Worm (Caenorhabditis elegans): ENCODE data around the gene odr-1.

odr-1 gene

DNA sequence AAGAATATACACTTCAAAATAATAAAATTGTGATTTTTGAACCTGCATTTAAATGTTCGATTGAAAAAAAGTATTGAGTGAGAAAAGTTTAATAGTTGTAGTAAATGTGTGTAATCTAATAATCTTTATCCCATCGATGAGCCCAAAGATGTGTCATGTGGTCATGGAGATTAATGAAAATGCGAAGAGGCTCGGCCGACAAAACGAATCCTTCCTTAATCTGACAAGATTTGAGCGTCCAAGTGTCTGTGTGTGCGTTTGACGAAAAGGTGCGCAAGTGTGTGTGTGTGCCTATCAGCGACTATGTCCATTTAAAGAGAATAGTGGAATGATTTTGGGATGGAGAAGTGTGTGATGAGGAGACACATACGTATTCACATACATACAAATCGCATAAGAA lies 23.2 kb upstream of the odr-1 start:
- no peak for TF ChIP-seq ceh-31 (tag; optimal IDR thresholded peaks at IDR 0.05)
- TF ChIP-seq ceh-6 (GFP tag; optimal IDR thresholded peaks at IDR 0.05), result no peak
- no peak for TF ChIP-seq mec-3 (tag; optimal IDR thresholded peaks at IDR 0.05; ENCODE audit: borderline replicate concordance)
- no peak for TF ChIP-seq F13H6.1 (tag; optimal IDR thresholded peaks at IDR 0.05)
- TF ChIP-seq dve-1 (tag; optimal IDR thresholded peaks at IDR 0.05), result no peak
- no peak for TF ChIP-seq unc-55 (GFP tag; optimal IDR thresholded peaks at IDR 0.05)
- TF ChIP-seq zip-5 (tag; optimal IDR thresholded peaks at IDR 0.05), result no peak
- no peak for TF ChIP-seq hlh-15 (tag; optimal IDR thresholded peaks at IDR 0.05)
- no peak for TF ChIP-seq ceh-18 (tag; optimal IDR thresholded peaks at IDR 0.05)
- TF ChIP-seq pqm-1 (tag; optimal IDR thresholded peaks at IDR 0.05), result no peak
- TF ChIP-seq T23F11.4 (GFP tag; optimal IDR thresholded peaks at IDR 0.05), result no peak
- TF ChIP-seq madf-2 (tag; optimal IDR thresholded peaks at IDR 0.05), result no peak

ce11 chrX:13569854-13570253 lies 19.1 kb upstream of the odr-1 start, which contains the start of gene R01E6.7:
Gene R01E6.7 (minus strand): TSS chrX:13569954.
- no peak for TF ChIP-seq lim-6 (tag; optimal IDR thresholded peaks at IDR 0.05)
- no peak for TF ChIP-seq unc-86 (tag; optimal IDR thresholded peaks at IDR 0.05)
- no peak for TF ChIP-seq ceh-30 (tag; optimal IDR thresholded peaks at IDR 0.05)
- TF ChIP-seq rnt-1 (tag; optimal IDR thresholded peaks at IDR 0.05), result no peak
- TF ChIP-seq ztf-16 (tag; optimal IDR thresholded peaks at IDR 0.05), result no peak
- no peak for TF ChIP-seq ceh-6 (GFP tag; optimal IDR thresholded peaks at IDR 0.05)
- no peak for TF ChIP-seq K09A11.1 (tag; optimal IDR thresholded peaks at IDR 0.05; ENCODE audit: insufficient read depth)
- TF ChIP-seq hlh-13 (GFP tag; optimal IDR thresholded peaks at IDR 0.05), result no peak
- TF ChIP-seq ref-2 (tag; optimal IDR thresholded peaks at IDR 0.05), result no peak
- TF ChIP-seq ceh-24 (tag; optimal IDR thresholded peaks at IDR 0.05), result no peak
- TF ChIP-seq ceh-18 (tag; optimal IDR thresholded peaks at IDR 0.05), result no peak
- TF ChIP-seq gmeb-2 (tag; optimal IDR thresholded peaks at IDR 0.05), result no peak
- no peak for TF ChIP-seq tbx-7 (tag; optimal IDR thresholded peaks at IDR 0.05)

DNA sequence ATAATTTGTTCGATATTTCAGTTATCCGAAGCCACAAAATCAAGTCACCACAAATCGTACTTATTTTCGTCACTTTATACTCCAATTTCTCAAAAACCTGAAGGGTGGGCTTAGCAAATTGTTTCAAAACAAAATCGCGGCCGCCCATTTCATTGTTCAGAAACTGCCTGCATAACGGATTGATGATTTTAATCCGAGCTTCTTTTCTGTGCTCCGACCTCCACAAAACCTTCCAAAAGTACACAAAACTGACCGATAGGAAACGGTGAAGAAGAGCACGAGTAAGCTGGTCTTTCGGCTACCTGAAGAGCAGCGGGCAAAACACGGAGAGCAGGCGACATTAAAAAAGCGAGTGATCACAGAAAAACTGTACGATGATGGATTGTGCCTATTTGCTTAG lies 15.6 kb upstream of the odr-1 start, which contains the start of gene R01E6.2:
R01E6.2 (minus strand) TSS at position 101 of the 400 bp plus-strand sequence.
- no peak for TF ChIP-seq ceh-2 (tag; optimal IDR thresholded peaks at IDR 0.05)
- no peak for TF ChIP-seq nhr-232 (tag; optimal IDR thresholded peaks at IDR 0.05)
- TF ChIP-seq ceh-6 (GFP tag; optimal IDR thresholded peaks at IDR 0.05), result no peak
- TF ChIP-seq ceh-9 (tag; optimal IDR thresholded peaks at IDR 0.05), result no peak
- TF ChIP-seq ceh-31 (tag; optimal IDR thresholded peaks at IDR 0.05), result no peak
- TF ChIP-seq pat-9 (tag; optimal IDR thresholded peaks at IDR 0.05), result no peak

ce11 chrX:13561954-13562353 lies 11.2 kb upstream of the odr-1 start:
- TF ChIP-seq ahr-1 (tag; optimal IDR thresholded peaks at IDR 0.05), result no peak
- TF ChIP-seq ets-4 (tag; optimal IDR thresholded peaks at IDR 0.05), result no peak
- TF ChIP-seq ceh-18 (tag; optimal IDR thresholded peaks at IDR 0.05), result peak; percentile 16
- TF ChIP-seq odd-2 (tag; optimal IDR thresholded peaks at IDR 0.05), result no peak
- no peak for TF ChIP-seq unc-86 (tag; optimal IDR thresholded peaks at IDR 0.05)

- no peak for TF ChIP-seq lin-11 (tag; optimal IDR thresholded peaks at IDR 0.05)
- peak; percentile 1 for TF ChIP-seq ceh-18 (tag; optimal IDR thresholded peaks at IDR 0.05)
- TF ChIP-seq C38D4.7 (GFP tag; optimal IDR thresholded peaks at IDR 0.05), result no peak
- no peak for TF ChIP-seq syd-9 (tag; optimal IDR thresholded peaks at IDR 0.05)
- no peak for TF ChIP-seq sox-4 (tag; optimal IDR thresholded peaks at IDR 0.05)
- TF ChIP-seq pha-2 (tag; optimal IDR thresholded peaks at IDR 0.05), result no peak
- no peak for TF ChIP-seq tbx-7 (tag; optimal IDR thresholded peaks at IDR 0.05)
- TF ChIP-seq ref-2 (tag; optimal IDR thresholded peaks at IDR 0.05), result no peak
- TF ChIP-seq eyg-1 (tag; optimal IDR thresholded peaks at IDR 0.05), result no peak
- no peak for TF ChIP-seq nfya-1 (tag; optimal IDR thresholded peaks at IDR 0.05)
- TF ChIP-seq ceh-34 (tag; optimal IDR thresholded peaks at IDR 0.05), result peak; percentile 41
- TF ChIP-seq che-1 (tag; optimal IDR thresholded peaks at IDR 0.05), result no peak
Measured at ce11 chrX:13558667-13559066, 7.9 kb upstream of the odr-1 start.

Data from whole organism, late embryonic.